Worm (Caenorhabditis elegans) whole organism, young adult: ENCODE results near the gene F29G9.1.

Source experiments
- B0019.2 ChIP-seq: fragments of 200-800 bp; sonication (Bioruptor generic); conservative IDR thresholded peaks from 2 replicates; pipeline ENCODE4 v1.3.6; 2022; ENCODE audit warnings: missing genetic modification reagents, missing genetic modification characterization, missing compliant biosample characterization
- B0035.1 ChIP-seq: sonication (generic microtip); optimal IDR thresholded peaks from 2 replicates; lab custom pipeline; 2016; ENCODE audit warnings: missing genetic modification characterization, mild to moderate bottlenecking, missing compliant biosample characterization, missing genotype, missing genetic modification reagents
- D2030.7 ChIP-seq: fragments of 200-800 bp; sonication (Bioruptor generic); IDR thresholded peaks from 2 replicates; pipeline ENCODE4 v1.3.6; 2022; ENCODE audit warnings: missing genetic modification reagents, missing genetic modification characterization, missing compliant biosample characterization
- F23B12.7 ChIP-seq: sonication (generic microtip); optimal IDR thresholded peaks from 2 replicates; lab custom pipeline; 2017; ENCODE audit warnings: missing genetic modification characterization, mild to moderate bottlenecking, missing compliant biosample characterization, antibody characterized with exemption, moderate library complexity; ENCODE audit not compliant: insufficient read depth
- F33H1.4 ChIP-seq: fragments of 200-800 bp; sonication (Bioruptor generic); IDR thresholded peaks from 2 replicates; pipeline ENCODE4 v1.3.6; 2022; ENCODE audit warnings: missing genetic modification reagents, missing genetic modification characterization, missing compliant biosample characterization
- F49E8.2 ChIP-seq: sonication (generic microtip); optimal IDR thresholded peaks from 3 replicates; lab custom pipeline; 2017; ENCODE audit warnings: missing genetic modification characterization, mild to moderate bottlenecking, missing compliant biosample characterization, antibody characterized with exemption, moderate library complexity; ENCODE audit not compliant: insufficient read depth
- F57C9.4 ChIP-seq: sonication (generic microtip); optimal IDR thresholded peaks from 2 replicates; lab custom pipeline; 2017; ENCODE audit warnings: mild to moderate bottlenecking, missing genetic modification characterization, missing compliant biosample characterization
- T07F8.4 ChIP-seq: sonication (generic microtip); optimal IDR thresholded peaks from 2 replicates; lab custom pipeline; 2016; ENCODE audit warnings: mild to moderate bottlenecking, missing genetic modification characterization, moderate library complexity, missing compliant biosample characterization
- Y53F4B.3 ChIP-seq: fragments of 200-800 bp; sonication (Bioruptor generic); IDR thresholded peaks from 2 replicates; pipeline ENCODE4 v1.3.6; 2022; ENCODE audit warnings: missing genetic modification reagents, missing genetic modification characterization, missing compliant biosample characterization
- Y56A3A.18 ChIP-seq: fragments of 200-800 bp; sonication (Bioruptor generic); IDR thresholded peaks from 2 replicates; pipeline ENCODE4 v1.3.6; 2022; ENCODE audit warnings: missing genetic modification reagents, missing genetic modification characterization, missing compliant biosample characterization
- Y67H2A.10 ChIP-seq: fragments of 200-800 bp; sonication (Bioruptor generic); conservative IDR thresholded peaks from 2 replicates; pipeline ENCODE4 v1.3.6; 2022; ENCODE audit warnings: missing genetic modification reagents, missing genetic modification characterization, missing compliant biosample characterization
- Y79H2A.3 ChIP-seq: fragments of 200-800 bp; sonication (Bioruptor generic); conservative IDR thresholded peaks from 2 replicates; pipeline ENCODE4 v1.3.6; 2022; ENCODE audit warnings: missing genetic modification reagents, missing genetic modification characterization, missing compliant biosample characterization
- Y95B8A.8 ChIP-seq: fragments of 200-800 bp; sonication (Bioruptor generic); IDR thresholded peaks from 2 replicates; pipeline ENCODE4 v1.3.6; 2022; ENCODE audit warnings: missing genetic modification reagents, missing genetic modification characterization, missing compliant biosample characterization
- ZK185.1 ChIP-seq: sonication (generic microtip); optimal IDR thresholded peaks from 2 replicates; lab custom pipeline; 2016; ENCODE audit warnings: mild to moderate bottlenecking, missing genetic modification characterization, missing compliant biosample characterization; ENCODE audit not compliant: poor library complexity, severe bottlenecking
- attf-3 ChIP-seq: fragments of 200-800 bp; sonication (Bioruptor generic); conservative IDR thresholded peaks from 2 replicates; pipeline ENCODE4 v1.3.6; 2022; ENCODE audit warnings: missing genetic modification reagents, missing genetic modification characterization, missing compliant biosample characterization
- ceh-91 ChIP-seq: fragments of 200-800 bp; sonication (Bioruptor generic); IDR thresholded peaks from 2 replicates; pipeline ENCODE4 v1.3.6; 2022; ENCODE audit warnings: missing genetic modification reagents, missing genetic modification characterization, missing compliant biosample characterization
- dox-1 ChIP-seq: fragments of 200-800 bp; sonication (Bioruptor generic); IDR thresholded peaks from 2 replicates; pipeline ENCODE4 v1.3.6; 2022; ENCODE audit warnings: missing genetic modification reagents, missing genetic modification characterization, missing compliant biosample characterization
- dpff-1 ChIP-seq: sonication (generic microtip); optimal IDR thresholded peaks from 2 replicates; lab custom pipeline; 2017; ENCODE audit warnings: mild to moderate bottlenecking, missing genetic modification characterization, missing compliant biosample characterization
- dpl-1 ChIP-seq: fragments of 150-350 bp; optimal IDR thresholded peaks from 2 replicates; lab custom pipeline; 2014; ENCODE audit warnings: missing biosample characterization, missing genetic modification reagents, missing genetic modification characterization
- efl-1 ChIP-seq: fragments of 150-350 bp; optimal IDR thresholded peaks from 2 replicates; lab custom pipeline; 2014; ENCODE audit warnings: missing biosample characterization, missing genetic modification reagents, missing genetic modification characterization
- ekl-4 ChIP-seq: fragments of 200-800 bp; sonication (Bioruptor generic); IDR thresholded peaks from 2 replicates; pipeline ENCODE4 v1.3.6; 2022; ENCODE audit warnings: missing genetic modification reagents, missing genetic modification characterization, missing compliant biosample characterization
- him-1 ChIP-seq: sonication (generic microtip); optimal IDR thresholded peaks from 2 replicates; lab custom pipeline; 2016; ENCODE audit warnings: missing genotype, missing genetic modification reagents, missing genetic modification characterization, missing compliant biosample characterization
- hmg-1.2 ChIP-seq: fragments of 200-800 bp; sonication (Bioruptor generic); IDR thresholded peaks from 2 replicates; pipeline ENCODE4 v1.3.6; 2022; ENCODE audit warnings: missing genetic modification reagents, missing genetic modification characterization, missing compliant biosample characterization
- hrde-1 ChIP-seq: sonication (generic microtip); optimal IDR thresholded peaks from 2 replicates; lab custom pipeline; 2016; ENCODE audit warnings: missing genetic modification characterization, mild to moderate bottlenecking, missing compliant biosample characterization, moderate library complexity, missing genotype, missing genetic modification reagents, borderline replicate concordance
- hsf-1 ChIP-seq: fragments of 200-800 bp; sonication (Bioruptor generic); IDR thresholded peaks from 2 replicates; pipeline ENCODE4 v1.3.6; 2022; ENCODE audit warnings: missing genetic modification reagents, missing genetic modification characterization, missing compliant biosample characterization
- lag-1 ChIP-seq: fragments of 200-800 bp; sonication (Bioruptor generic); IDR thresholded peaks from 2 replicates; pipeline ENCODE4 v1.3.6; 2022; ENCODE audit warnings: missing genetic modification reagents, missing genetic modification characterization, missing compliant biosample characterization
- lin-40 ChIP-seq: sonication (generic microtip); optimal IDR thresholded peaks from 2 replicates; lab custom pipeline; 2016; ENCODE audit warnings: missing genetic modification characterization, mild to moderate bottlenecking, missing compliant biosample characterization, missing genotype, missing genetic modification reagents
- lin-54 ChIP-seq: fragments of 200-800 bp; sonication (Bioruptor generic); optimal IDR thresholded peaks from 2 replicates; lab custom pipeline; 2018; ENCODE audit warnings: mild to moderate bottlenecking, missing genetic modification characterization, missing compliant biosample characterization
- lir-1 ChIP-seq: fragments of 200-800 bp; sonication (Bioruptor generic); conservative IDR thresholded peaks from 2 replicates; pipeline ENCODE4 v1.3.6; 2022; ENCODE audit warnings: missing genetic modification reagents, missing genetic modification characterization, missing compliant biosample characterization
- lsl-1 ChIP-seq: fragments of 200-800 bp; sonication (Bioruptor generic); optimal IDR thresholded peaks from 2 replicates; lab custom pipeline; 2018; ENCODE audit warnings: mild to moderate bottlenecking, missing genetic modification characterization, moderate library complexity, missing compliant biosample characterization
- madf-3 ChIP-seq: fragments of 200-800 bp; sonication (Bioruptor generic); IDR thresholded peaks from 2 replicates; pipeline ENCODE4 v1.3.6; 2022; ENCODE audit warnings: missing genetic modification reagents, missing genetic modification characterization, missing compliant biosample characterization
- madf-6 ChIP-seq: fragments of 200-800 bp; sonication (Bioruptor generic); IDR thresholded peaks from 2 replicates; pipeline ENCODE4 v1.3.6; 2022; ENCODE audit warnings: missing genetic modification reagents, missing genetic modification characterization, missing compliant biosample characterization
- madf-8 ChIP-seq: fragments of 200-800 bp; sonication (Bioruptor generic); conservative IDR thresholded peaks from 2 replicates; pipeline ENCODE4 v1.3.6; 2022; ENCODE audit warnings: missing genetic modification reagents, missing genetic modification characterization, missing compliant biosample characterization
- nfya-2 ChIP-seq: fragments of 200-800 bp; sonication (Bioruptor generic); IDR thresholded peaks from 2 replicates; pipeline ENCODE4 v1.3.6; 2022; ENCODE audit warnings: missing genetic modification reagents, missing genetic modification characterization, missing compliant biosample characterization
- pha-4 ChIP-seq: fragments of 150-350 bp; sonication (generic microtip); optimal IDR thresholded peaks from 2 replicates; lab custom pipeline; 2014; ENCODE audit warnings: missing biosample characterization, missing genetic modification reagents, missing genetic modification characterization
- rcor-1 ChIP-seq: fragments of 200-800 bp; sonication (Bioruptor generic); IDR thresholded peaks from 2 replicates; pipeline ENCODE4 v1.3.6; 2022; ENCODE audit warnings: missing genetic modification reagents, missing genetic modification characterization, missing compliant biosample characterization
- sea-2 ChIP-seq: fragments of 200-800 bp; sonication (Bioruptor generic); IDR thresholded peaks from 2 replicates; pipeline ENCODE4 v1.3.6; 2022; ENCODE audit warnings: missing genetic modification characterization, missing compliant biosample characterization
- snpc-1.3 ChIP-seq: sonication (generic microtip); optimal IDR thresholded peaks from 2 replicates; lab custom pipeline; 2017; ENCODE audit warnings: missing genetic modification characterization, mild to moderate bottlenecking, missing compliant biosample characterization, antibody characterized with exemption, moderate library complexity, missing genotype, missing genetic modification reagents; ENCODE audit not compliant: insufficient read depth
- snpc-3.4 ChIP-seq: sonication (generic microtip); optimal IDR thresholded peaks from 2 replicates; lab custom pipeline; 2017; ENCODE audit warnings: missing genetic modification characterization, mild to moderate bottlenecking, missing compliant biosample characterization, antibody characterized with exemption, moderate library complexity, missing genotype, missing genetic modification reagents
- snpc-4 ChIP-seq, 5 experiments: fragments of 150-350 bp in 1 of 5; sonication (generic microtip) in 4 of 5; optimal IDR thresholded peaks; 2 replicates each; lab custom pipeline; 2014 to 2018; ENCODE audit warnings: missing genetic modification characterization in 5 of 5, missing biosample characterization in 3 of 5, antibody characterized with exemption in 2 of 5, mild to moderate bottlenecking in 2 of 5, missing compliant biosample characterization in 2 of 5, missing genotype in 2 of 5, moderate library complexity in 2 of 5, missing genetic modification reagents in 1 of 5
- tlf-1 ChIP-seq: fragments of 200-800 bp; sonication (Bioruptor generic); optimal IDR thresholded peaks from 2 replicates; lab custom pipeline; 2018; ENCODE audit warnings: mild to moderate bottlenecking, missing genetic modification characterization, missing compliant biosample characterization
- unc-62 ChIP-seq: fragments of 150-350 bp; optimal IDR thresholded peaks from 2 replicates; lab custom pipeline; 2014; ENCODE audit warnings: missing biosample characterization, missing genetic modification reagents, missing genetic modification characterization
- xnd-1 ChIP-seq: sonication (generic microtip); optimal IDR thresholded peaks from 2 replicates; lab custom pipeline; 2016; ENCODE audit warnings: missing genotype, missing genetic modification reagents, missing genetic modification characterization, missing compliant biosample characterization
- ztf-26 ChIP-seq: sonication (generic microtip); optimal IDR thresholded peaks from 2 replicates; lab custom pipeline; 2017; ENCODE audit warnings: missing genetic modification characterization, missing compliant biosample characterization

F29G9.1 gene

ce11 chrV:5996114-5996513 is 42.8 kb upstream of the F29G9.1 start, which contains the start of gene cpg-4:
Gene cpg-4, plus strand, starts transcription at chrV:5996416.
- TF ChIP-seq lag-1 (GFP tag; lab: Robert Waterston, UW): no peak
- TF ChIP-seq lin-40: no peak
- TF ChIP-seq dox-1 (GFP tag; lab: Robert Waterston, UW): no peak; the same call in 1 of the 2 replicates
- TF ChIP-seq hsf-1 (GFP tag; lab: Robert Waterston, UW): peak; percentile 45; the same call in 1 of the 2 replicates
- TF ChIP-seq snpc-1.3 (tag; lab: Kevin White, UChicago): peak; percentile 5
- TF ChIP-seq ZK185.1 (tag; lab: Kevin White, UChicago): no peak
- no peak for TF ChIP-seq unc-62
- TF ChIP-seq lir-1 (GFP tag; lab: Robert Waterston, UW): peak; percentile 26; the same call in 1 of the 2 replicates
- TF ChIP-seq lsl-1 (GFP tag; lab: Kevin White, UChicago): peak; percentile 97
- TF ChIP-seq ztf-26 (tag; lab: Kevin White, UChicago): no peak
- 0 out of 2 replicates have a peak, but pooled peaks have one; percentile 20 for TF ChIP-seq Y79H2A.3
- TF ChIP-seq pha-4 (tag; lab: Kevin White, UChicago): no peak
- TF ChIP-seq nfya-2 (GFP tag; lab: Robert Waterston, UW): no peak
- peak; percentile 98 for TF ChIP-seq madf-6 (GFP tag; lab: Robert Waterston, UW)
- TF ChIP-seq hrde-1 (tag; lab: Kevin White, UChicago): no peak
- TF ChIP-seq F33H1.4 (GFP tag; lab: Robert Waterston, UW): peak; percentile 97
- peak; percentile 68 for TF ChIP-seq lin-54 (GFP tag; lab: Kevin White, UChicago)
- peak; percentile 89 for TF ChIP-seq efl-1 (GFP tag; lab: Kevin White, UChicago)
- TF ChIP-seq dpff-1: no peak
- TF ChIP-seq sea-2: no peak
- no peak for TF ChIP-seq Y56A3A.18 (GFP tag; lab: Robert Waterston, UW)
- peak; percentile 33; the same call in 1 of the 2 replicates for TF ChIP-seq hmg-1.2 (GFP tag; lab: Robert Waterston, UW)
- peak; percentile 69 for TF ChIP-seq F49E8.2 (tag; lab: Kevin White, UChicago)
- 0 out of 2 replicates have a peak, but pooled peaks have one; percentile 17 for TF ChIP-seq attf-3 (GFP tag; lab: Robert Waterston, UW)
- peak; percentile 98 for TF ChIP-seq madf-8 (GFP tag; lab: Robert Waterston, UW)
- peak; percentile 56 for TF ChIP-seq F23B12.7 (tag; lab: Kevin White, UChicago)
- TF ChIP-seq Y53F4B.3 (GFP tag; lab: Robert Waterston, UW): no peak
- peak; percentile 61 for TF ChIP-seq snpc-3.4 (tag; lab: Kevin White, UChicago)
- peak; percentile 78 for TF ChIP-seq dpl-1
- no peak for TF ChIP-seq Y67H2A.10 (GFP tag; lab: Robert Waterston, UW)
- TF ChIP-seq xnd-1 (tag; lab: Kevin White, UChicago): peak; percentile 96
- TF ChIP-seq ekl-4 (GFP tag; lab: Robert Waterston, UW): peak; percentile 53; the same call in 1 of the 2 replicates
- no peak for TF ChIP-seq T07F8.4 (tag; lab: Kevin White, UChicago)
- TF ChIP-seq B0035.1 (tag; lab: Kevin White, UChicago): no peak
- no peak for TF ChIP-seq snpc-4 (GFP tag; optimal IDR thresholded peaks at IDR 0.05; lab: Kevin White, UChicago)
- peak in 1 of 4 experiments; percentile 20 for TF ChIP-seq snpc-4 (tag; optimal IDR thresholded peaks at IDR 0.05; lab: Kevin White, UChicago)
- TF ChIP-seq D2030.7 (GFP tag; lab: Robert Waterston, UW): peak; percentile 79
- TF ChIP-seq madf-3 (GFP tag; lab: Robert Waterston, UW): peak; percentile 66; the same call in 1 of the 2 replicates
- peak; percentile 75; the same call in 1 of the 2 replicates for TF ChIP-seq rcor-1 (GFP tag; lab: Robert Waterston, UW)
- peak; percentile 85 for TF ChIP-seq ceh-91 (GFP tag; lab: Robert Waterston, UW)
- peak; percentile 7 for TF ChIP-seq tlf-1 (GFP tag; lab: Kevin White, UChicago)
- 0 out of 2 replicates have a peak, but pooled peaks have one; percentile 25 for TF ChIP-seq B0019.2 (GFP tag; lab: Robert Waterston, UW)
- no peak for TF ChIP-seq F57C9.4 (tag; lab: Kevin White, UChicago)
- peak; percentile 73; the same call in 1 of the 2 replicates for TF ChIP-seq Y95B8A.8 (GFP tag; lab: Robert Waterston, UW)
- TF ChIP-seq him-1 (tag; lab: Kevin White, UChicago): no peak
